Worm (Caenorhabditis elegans): ENCODE results near the gene npl-4.1.

npl-4.1 gene

ce11 chrII:5593377-5593932 lies 37.7 kb upstream of the npl-4.1 start, which contains the start of gene cdc-14 (continued):
- no peak for TF ChIP-seq attf-4 (tag; optimal IDR thresholded peaks at IDR 0.05)
- TF ChIP-seq egl-27 (tag; optimal IDR thresholded peaks at IDR 0.05) = no peak
- no peak for TF ChIP-seq snpc-1.2 (GFP tag; IDR thresholded peaks at IDR 0.05)
- TF ChIP-seq aly-2 (tag; optimal IDR thresholded peaks at IDR 0.05) = no peak
- TF ChIP-seq vab-7 (GFP tag; IDR thresholded peaks at IDR 0.05) = no peak
- peak in 1 of 2 experiments; percentile 12 for TF ChIP-seq daf-16 (GFP tag; optimal IDR thresholded peaks at IDR 0.05)
- TF ChIP-seq daf-16 (tag; optimal IDR thresholded peaks at IDR 0.05) = peak; percentile 56
- TF ChIP-seq fos-1 (tag; optimal IDR thresholded peaks at IDR 0.05) = no peak
- TF ChIP-seq madf-9 (GFP tag; conservative IDR thresholded peaks at IDR 0.05) = no peak
- TF ChIP-seq rbr-2 (tag; optimal IDR thresholded peaks at IDR 0.05) = peak; percentile 32
- TF ChIP-seq pqm-1 (tag; optimal IDR thresholded peaks at IDR 0.05) = no peak
- TF ChIP-seq skn-1 (tag; optimal IDR thresholded peaks at IDR 0.05) = no peak
- TF ChIP-seq pha-4 (GFP tag; IDR thresholded peaks at IDR 0.05) = no peak
- peak; percentile 13 for TF ChIP-seq pha-4 (tag; optimal IDR thresholded peaks at IDR 0.05)
- no peak for TF ChIP-seq mxl-2 (GFP tag; conservative IDR thresholded peaks at IDR 0.05)
- no peak for TF ChIP-seq aha-1 (tag)
- TF ChIP-seq nhr-77 (tag; optimal IDR thresholded peaks at IDR 0.05) = peak; percentile 63
- TF ChIP-seq Y5F2A.4 (GFP tag; optimal IDR thresholded peaks at IDR 0.05) = no peak
- TF ChIP-seq ztf-7 (tag; optimal IDR thresholded peaks at IDR 0.05) = peak; percentile 49
- TF ChIP-seq hlh-11 (tag; optimal IDR thresholded peaks at IDR 0.05) = peak; percentile 85
- no peak for TF ChIP-seq nhr-76 (tag; optimal IDR thresholded peaks at IDR 0.05)
- TF ChIP-seq lin-15B (tag; optimal IDR thresholded peaks at IDR 0.05) = no peak
- peak; percentile 86 for TF ChIP-seq nhr-11 (tag; optimal IDR thresholded peaks at IDR 0.05)
- no peak for TF ChIP-seq ces-1 (GFP tag; optimal IDR thresholded peaks at IDR 0.05)
- TF ChIP-seq nhr-28 (tag; optimal IDR thresholded peaks at IDR 0.05) = peak; percentile 68
- 0 out of 2 replicates have a peak, but pooled peaks have one; percentile 36 for TF ChIP-seq hmg-1.1 (GFP tag; IDR thresholded peaks at IDR 0.05)
- TF ChIP-seq snpc-4 (tag; optimal IDR thresholded peaks at IDR 0.05) = no peak
- no peak for TF ChIP-seq daf-19 (GFP tag; conservative IDR thresholded peaks at IDR 0.05)
- peak; percentile 9 to 80 for TF ChIP-seq lsy-2 (tag; optimal IDR thresholded peaks at IDR 0.05)
- no peak for TF ChIP-seq ceh-44 (GFP tag; IDR thresholded peaks at IDR 0.05)

ce11 chrII:5594210-5594764 lies 36.9 kb upstream of the npl-4.1 start, which contains the start of gene ttc-4:
Gene ttc-4, plus strand, starts transcription at chrII:5594714.
- TF ChIP-seq lir-3 (tag; optimal IDR thresholded peaks at IDR 0.05) (no peak), unc-130 (GFP tag; optimal IDR thresholded peaks at IDR 0.05) (peak; percentile 64), ceh-20 (GFP tag; IDR thresholded peaks at IDR 0.05) (no peak), fkh-10 (GFP tag; optimal IDR thresholded peaks at IDR 0.05) (no peak), dmd-6 (GFP tag; IDR thresholded peaks at IDR 0.05) (no peak), hif-1 (tag; optimal IDR thresholded peaks at IDR 0.05) (peak in 1 of 2 experiments; percentile 82), vab-7 (GFP tag; IDR thresholded peaks at IDR 0.05) (no peak), F37D6.2 (tag; optimal IDR thresholded peaks at IDR 0.05) (no peak), arid-1 (GFP tag; conservative IDR thresholded peaks at IDR 0.05) (no peak), spr-3 (GFP tag; optimal IDR thresholded peaks at IDR 0.05) (no peak), egl-43 (GFP tag; IDR thresholded peaks at IDR 0.05) (no peak), pha-4 (GFP tag; IDR thresholded peaks at IDR 0.05) (no peak), pha-4 (tag; optimal IDR thresholded peaks at IDR 0.05) (no peak), egl-27 (tag; optimal IDR thresholded peaks at IDR 0.05) (no peak), set-16 (GFP tag; IDR thresholded peaks at IDR 0.05) (no peak), nhr-25 (tag; optimal IDR thresholded peaks at IDR 0.05; ENCODE audit: borderline replicate concordance, insufficient read depth) (no peak), jun-1 (tag; optimal IDR thresholded peaks at IDR 0.05) (no peak), cey-2 (tag; optimal IDR thresholded peaks at IDR 0.05; ENCODE audit: borderline replicate concordance, insufficient read depth) (no peak), nhr-42 (GFP tag; IDR thresholded peaks at IDR 0.05) (no peak), ces-1 (GFP tag; optimal IDR thresholded peaks at IDR 0.05) (no peak), dmd-9 (GFP tag; IDR thresholded peaks at IDR 0.05) (no peak), nhr-41 (GFP tag; IDR thresholded peaks at IDR 0.05) (no peak), lin-15B (tag; optimal IDR thresholded peaks at IDR 0.05) (no peak), ZK546.5 (tag; optimal IDR thresholded peaks at IDR 0.05) (no peak), zip-11 (GFP tag; IDR thresholded peaks at IDR 0.05) (no peak), F44E2.7 (GFP tag; IDR thresholded peaks at IDR 0.05) (no peak), madf-5 (GFP tag; IDR thresholded peaks at IDR 0.05) (no peak)

All from whole organism, L4 larva.